Worm (Caenorhabditis elegans) whole organism, L4 larva: ENCODE data around the gene C07A9.9.

Source experiments
- F10B5.3 ChIP-seq: sonication (generic microtip); optimal IDR thresholded peaks from 2 replicates; lab custom pipeline; 2016; ENCODE audit warnings: mild to moderate bottlenecking, missing genetic modification characterization, missing compliant biosample characterization
- F49E8.2 ChIP-seq: sonication (generic microtip); optimal IDR thresholded peaks from 2 replicates; lab custom pipeline; 2016; ENCODE audit warnings: missing compliant biosample characterization, mild to moderate bottlenecking, missing genetic modification characterization, borderline replicate concordance
- ZK337.2 ChIP-seq: fragments of 200-800 bp; sonication (Bioruptor generic); IDR thresholded peaks from 2 replicates; pipeline ENCODE4 v1.3.6; 2022; ENCODE audit warnings: missing genetic modification reagents, missing genetic modification characterization, missing compliant biosample characterization
- aha-1 ChIP-seq: fragments of 150-350 bp; peaks from one replicate; lab custom pipeline; 2014; ENCODE audit warnings: missing biosample characterization, missing genetic modification characterization
- ceh-20 ChIP-seq: fragments of 200-800 bp; sonication (Bioruptor generic); IDR thresholded peaks from 2 replicates; pipeline ENCODE4 v1.3.6; 2022; ENCODE audit warnings: missing genetic modification reagents, missing genetic modification characterization, missing compliant biosample characterization
- ceh-32 ChIP-seq: sonication (generic microtip); optimal IDR thresholded peaks from 2 replicates; lab custom pipeline; 2016; ENCODE audit warnings: mild to moderate bottlenecking, missing genetic modification characterization, missing compliant biosample characterization; ENCODE audit not compliant: poor library complexity
- ctbp-1 ChIP-seq: fragments of 200-800 bp; sonication (Bioruptor generic); IDR thresholded peaks from 2 replicates; pipeline ENCODE4 v1.3.6; 2022; ENCODE audit warnings: missing genetic modification reagents, missing genetic modification characterization, missing compliant biosample characterization
- daf-16 ChIP-seq, 3 experiments: sonication (generic microtip); optimal IDR thresholded peaks; 2 replicates each; lab custom pipeline; 2016 to 2017; ENCODE audit warnings: missing genetic modification characterization in 3 of 3, missing genetic modification reagents in 3 of 3, mild to moderate bottlenecking in 2 of 3, missing compliant biosample characterization in 2 of 3, missing biosample characterization in 1 of 3, moderate library complexity in 1 of 3
- dmd-9 ChIP-seq: fragments of 200-800 bp; sonication (Bioruptor generic); IDR thresholded peaks from 2 replicates; pipeline ENCODE4 v1.3.6; 2022; ENCODE audit warnings: missing genetic modification reagents, missing genetic modification characterization, missing compliant biosample characterization
- dpl-1 ChIP-seq: fragments of 150-350 bp; optimal IDR thresholded peaks from 2 replicates; lab custom pipeline; 2014; ENCODE audit warnings: missing biosample characterization, missing genetic modification reagents, missing genetic modification characterization
- duxl-1 ChIP-seq: sonication (generic microtip); optimal IDR thresholded peaks from 2 replicates; lab custom pipeline; 2016; ENCODE audit warnings: mild to moderate bottlenecking, missing genetic modification characterization, moderate library complexity, missing compliant biosample characterization; ENCODE audit not compliant: poor library complexity
- egl-43 ChIP-seq: fragments of 200-800 bp; sonication (Bioruptor generic); IDR thresholded peaks from 2 replicates; pipeline ENCODE4 v1.3.6; 2022; ENCODE audit warnings: missing genetic modification reagents, missing genetic modification characterization, missing compliant biosample characterization
- fkh-10 ChIP-seq: fragments of 150-350 bp; optimal IDR thresholded peaks from 2 replicates; lab custom pipeline; 2014; ENCODE audit warnings: missing biosample characterization, missing genetic modification reagents, missing genetic modification characterization
- fos-1 ChIP-seq: fragments of 150-350 bp; optimal IDR thresholded peaks from 2 replicates; lab custom pipeline; 2014; ENCODE audit warnings: missing biosample characterization, missing genetic modification characterization
- gei-8 ChIP-seq: fragments of 200-800 bp; sonication (Bioruptor generic); optimal IDR thresholded peaks from 2 replicates; lab custom pipeline; 2018; ENCODE audit warnings: mild to moderate bottlenecking, missing genetic modification characterization, missing compliant biosample characterization
- hlh-11 ChIP-seq: fragments of 200-800 bp; sonication (Bioruptor generic); optimal IDR thresholded peaks from 2 replicates; lab custom pipeline; 2018; ENCODE audit warnings: mild to moderate bottlenecking, missing genetic modification characterization, missing compliant biosample characterization
- hlh-30 ChIP-seq: sonication (generic microtip); optimal IDR thresholded peaks from 2 replicates; lab custom pipeline; 2017; ENCODE audit warnings: antibody characterized with exemption, mild to moderate bottlenecking, missing genetic modification characterization, missing compliant biosample characterization; ENCODE audit not compliant: insufficient read depth
- hmg-1.1 ChIP-seq: fragments of 200-800 bp; sonication (Bioruptor generic); IDR thresholded peaks from 2 replicates; pipeline ENCODE4 v1.3.6; 2022; ENCODE audit warnings: missing genetic modification reagents, missing genetic modification characterization, missing compliant biosample characterization
- lin-15B ChIP-seq: fragments of 150-350 bp; sonication (generic microtip); optimal IDR thresholded peaks from 3 replicates; lab custom pipeline; 2014; ENCODE audit warnings: missing biosample characterization, missing genetic modification characterization
- lin-38 ChIP-seq: fragments of 200-800 bp; sonication (Bioruptor generic); IDR thresholded peaks from 2 replicates; pipeline ENCODE4 v1.3.6; 2022; ENCODE audit warnings: missing genetic modification reagents, missing genetic modification characterization, missing compliant biosample characterization
- lsy-2 ChIP-seq, 2 experiments: fragments of 150-350 bp in 1 of 2; sonication (generic microtip) in 1 of 2; optimal IDR thresholded peaks; 2 replicates each; lab custom pipeline; 2014 to 2017; ENCODE audit warnings: missing biosample characterization in 2 of 2, missing genetic modification characterization in 2 of 2
- mes-2 ChIP-seq: sonication (generic microtip); optimal IDR thresholded peaks from 2 replicates; lab custom pipeline; 2016; ENCODE audit warnings: missing genotype, mild to moderate bottlenecking, missing genetic modification characterization, missing compliant biosample characterization; ENCODE audit not compliant: poor library complexity, severe bottlenecking
- mxl-3 ChIP-seq: fragments of 200-800 bp; sonication (Bioruptor generic); optimal IDR thresholded peaks from 2 replicates; lab custom pipeline; 2018; ENCODE audit warnings: mild to moderate bottlenecking, missing genetic modification characterization, missing compliant biosample characterization
- nhr-42 ChIP-seq: fragments of 200-800 bp; sonication (Bioruptor generic); IDR thresholded peaks from 2 replicates; pipeline ENCODE4 v1.3.6; 2022; ENCODE audit warnings: missing genetic modification characterization, missing compliant biosample characterization
- nhr-6 ChIP-seq: fragments of 150-350 bp; optimal IDR thresholded peaks from 2 replicates; lab custom pipeline; 2014; ENCODE audit warnings: missing biosample characterization, missing genetic modification characterization
- nhr-76 ChIP-seq: fragments of 150-350 bp; optimal IDR thresholded peaks from 2 replicates; lab custom pipeline; 2014; ENCODE audit warnings: missing biosample characterization, missing genetic modification characterization
- nhr-77 ChIP-seq: fragments of 150-350 bp; optimal IDR thresholded peaks from 2 replicates; lab custom pipeline; 2014; ENCODE audit warnings: missing biosample characterization, missing genetic modification characterization
- php-3 ChIP-seq: fragments of 200-800 bp; sonication (Bioruptor generic); IDR thresholded peaks from 2 replicates; pipeline ENCODE4 v1.3.6; 2022; ENCODE audit warnings: missing genetic modification reagents, missing genetic modification characterization, missing compliant biosample characterization
- rbr-2 ChIP-seq: sonication (generic microtip); optimal IDR thresholded peaks from 2 replicates; lab custom pipeline; 2016; ENCODE audit warnings: missing genotype, missing genetic modification characterization, missing compliant biosample characterization
- set-16 ChIP-seq: fragments of 200-800 bp; sonication (Bioruptor generic); IDR thresholded peaks from 2 replicates; pipeline ENCODE4 v1.3.6; 2022; ENCODE audit warnings: missing genetic modification reagents, missing genetic modification characterization, missing compliant biosample characterization
- skn-1 ChIP-seq: fragments of 150-350 bp; optimal IDR thresholded peaks from 2 replicates; lab custom pipeline; 2014; ENCODE audit warnings: missing biosample characterization, missing genetic modification characterization
- snpc-4 ChIP-seq: fragments of 150-350 bp; optimal IDR thresholded peaks from 2 replicates; lab custom pipeline; 2014; ENCODE audit warnings: missing biosample characterization, missing genetic modification characterization
- spr-3 ChIP-seq: fragments of 200-800 bp; sonication (Bioruptor generic); optimal IDR thresholded peaks from 2 replicates; lab custom pipeline; 2018; ENCODE audit warnings: mild to moderate bottlenecking, missing genetic modification characterization, missing compliant biosample characterization
- tra-1 ChIP-seq: fragments of 200-800 bp; sonication (Bioruptor generic); IDR thresholded peaks from 2 replicates; pipeline ENCODE4 v1.3.6; 2022; ENCODE audit warnings: missing genetic modification reagents, missing genetic modification characterization, missing compliant biosample characterization
- zfp-3 ChIP-seq: fragments of 200-800 bp; sonication (Bioruptor generic); conservative IDR thresholded peaks from 2 replicates; pipeline ENCODE4 v1.3.6; 2022; ENCODE audit warnings: missing genetic modification reagents, missing genetic modification characterization, missing compliant biosample characterization
- zip-11 ChIP-seq: fragments of 200-800 bp; sonication (Bioruptor generic); IDR thresholded peaks from 2 replicates; pipeline ENCODE4 v1.3.6; 2022; ENCODE audit warnings: missing genetic modification characterization, missing compliant biosample characterization
- ztf-11 ChIP-seq: fragments of 150-350 bp; optimal IDR thresholded peaks from 2 replicates; lab custom pipeline; 2014; ENCODE audit warnings: missing biosample characterization, missing genetic modification characterization
- ztf-7 ChIP-seq: fragments of 150-350 bp; optimal IDR thresholded peaks from 2 replicates; lab custom pipeline; 2014; ENCODE audit warnings: missing biosample characterization, missing genetic modification characterization

The C07A9.9 gene

DNA sequence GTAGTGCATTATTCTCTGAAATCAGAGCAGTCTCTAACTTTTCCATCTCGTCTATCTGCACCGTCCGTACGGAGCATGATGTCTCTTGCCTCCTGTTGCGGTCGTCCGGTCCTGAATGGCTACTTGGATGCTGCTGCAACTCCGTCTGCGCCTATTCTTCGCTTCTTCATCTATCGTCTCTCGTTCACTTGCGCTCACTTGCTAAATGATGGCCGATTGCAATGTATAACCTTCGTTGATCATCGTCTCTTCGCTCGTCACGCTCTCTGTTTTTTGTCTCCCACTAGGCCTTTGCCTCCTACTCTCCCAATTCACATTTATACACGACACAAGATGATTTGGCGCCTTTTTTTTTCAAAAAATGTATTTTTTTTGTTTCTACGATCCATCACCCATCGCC lies 29.9 kb upstream of the C07A9.9 start (continued):
- no peak for TF ChIP-seq F10B5.3 (tag; lab: Kevin White, UChicago)
- TF ChIP-seq lin-15B, result no peak
- no peak for TF ChIP-seq gei-8
- no peak for TF ChIP-seq nhr-42
- peak; percentile 29 for TF ChIP-seq dpl-1
- TF ChIP-seq mxl-3 (GFP tag; lab: Kevin White, UChicago), result peak; percentile 68
- TF ChIP-seq ztf-7, result peak; percentile 9
- peak; percentile 66 for TF ChIP-seq rbr-2 (tag; lab: Kevin White, UChicago)
- no peak for TF ChIP-seq nhr-76
- TF ChIP-seq hlh-11 (tag; lab: Kevin White, UChicago), result peak; percentile 78
- TF ChIP-seq daf-16 (GFP tag; optimal IDR thresholded peaks at IDR 0.05; lab: Kevin White, UChicago), result no peak
- peak; percentile 36 for TF ChIP-seq daf-16 (tag; optimal IDR thresholded peaks at IDR 0.05; lab: Kevin White, UChicago)
- no peak for TF ChIP-seq egl-43 (GFP tag; lab: Robert Waterston, UW)
- no peak for TF ChIP-seq F49E8.2 (tag; lab: Kevin White, UChicago)
- TF ChIP-seq nhr-6, result peak; percentile 43
- TF ChIP-seq ctbp-1 (GFP tag; lab: Robert Waterston, UW), result 0 out of 2 replicates have a peak, but pooled peaks have one; percentile 24
- 0 out of 2 replicates have a peak, but pooled peaks have one; percentile 18 for TF ChIP-seq set-16
- TF ChIP-seq nhr-77 (tag; lab: Kevin White, UChicago), result no peak
- peak; percentile 71 for TF ChIP-seq hlh-30 (tag; lab: Kevin White, UChicago)
- no peak for TF ChIP-seq spr-3 (GFP tag; lab: Kevin White, UChicago)
- peak; percentile 63 for TF ChIP-seq hmg-1.1 (GFP tag; lab: Robert Waterston, UW)
- TF ChIP-seq fkh-10, result peak; percentile 58
- peak; percentile 63 for TF ChIP-seq ceh-20 (GFP tag; lab: Robert Waterston, UW)
- TF ChIP-seq mes-2 (tag; lab: Kevin White, UChicago), result peak; percentile 73

DNA sequence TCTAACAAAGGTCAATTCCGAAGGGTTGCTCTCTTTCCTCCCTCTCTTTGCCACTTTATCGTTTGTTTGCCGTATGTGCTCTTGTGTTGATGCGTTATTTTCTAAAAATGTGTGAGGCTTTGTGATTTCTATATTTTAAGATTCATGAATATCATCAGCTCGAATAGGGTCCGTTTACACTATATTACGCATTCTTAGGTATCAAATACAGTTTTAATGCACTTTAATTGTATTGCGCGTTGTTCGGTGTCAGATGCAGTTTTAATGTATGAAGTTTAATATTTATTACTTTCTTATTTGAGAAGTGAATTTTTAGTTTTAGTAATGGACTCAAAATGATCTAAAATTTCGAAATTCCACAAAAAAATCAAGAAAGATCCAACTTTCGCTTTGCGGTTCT lies 29.0 kb upstream of the C07A9.9 start, which contains the start of gene bud-31:
TSS of gene bud-31 (minus strand) at position 101 of the 400 bp plus-strand sequence.
- TF ChIP-seq hlh-30 (tag; lab: Kevin White, UChicago), result no peak
- TF ChIP-seq skn-1 (tag; lab: Kevin White, UChicago), result no peak
- no peak for TF ChIP-seq dmd-9 (GFP tag; lab: Robert Waterston, UW)
- TF ChIP-seq zip-11, result no peak
- no peak for TF ChIP-seq lin-38 (GFP tag; lab: Robert Waterston, UW)
- no peak for TF ChIP-seq fos-1 (tag; lab: Kevin White, UChicago)

DNA sequence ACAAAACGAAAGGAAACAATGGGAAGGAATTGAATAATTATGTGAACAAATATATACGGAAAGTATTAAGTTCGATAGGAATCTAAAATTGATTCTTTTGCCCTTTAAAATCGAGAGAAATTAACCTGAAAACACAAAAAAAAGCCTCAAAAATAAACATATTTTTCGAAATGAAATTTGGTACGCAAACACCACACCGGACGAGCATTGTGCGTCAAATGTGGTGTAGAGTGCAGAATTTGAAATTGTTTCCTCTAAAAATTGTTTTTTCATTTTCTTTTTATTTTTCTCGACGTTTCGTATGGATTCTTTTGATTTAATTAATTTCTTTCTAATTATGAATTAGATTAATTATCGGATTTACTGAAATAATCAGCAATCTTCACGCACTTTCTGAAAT lies 27.9 kb upstream of the C07A9.9 start:
- TF ChIP-seq dpl-1 (peak; percentile 32), lsy-2 (tag; optimal IDR thresholded peaks at IDR 0.05; lab: Kevin White, UChicago) (peak in 1 of 2 experiments; percentile 33), daf-16 (GFP tag; optimal IDR thresholded peaks at IDR 0.05; lab: Kevin White, UChicago) (no peak), daf-16 (tag; optimal IDR thresholded peaks at IDR 0.05; lab: Kevin White, UChicago) (peak; percentile 16), hlh-30 (tag; lab: Kevin White, UChicago) (peak; percentile 13), nhr-6 (peak; percentile 39), tra-1 (no peak), mes-2 (tag; lab: Kevin White, UChicago) (peak; percentile 47), php-3 (GFP tag; lab: Robert Waterston, UW) (no peak), ztf-11 (tag; lab: Kevin White, UChicago) (no peak)

DNA sequence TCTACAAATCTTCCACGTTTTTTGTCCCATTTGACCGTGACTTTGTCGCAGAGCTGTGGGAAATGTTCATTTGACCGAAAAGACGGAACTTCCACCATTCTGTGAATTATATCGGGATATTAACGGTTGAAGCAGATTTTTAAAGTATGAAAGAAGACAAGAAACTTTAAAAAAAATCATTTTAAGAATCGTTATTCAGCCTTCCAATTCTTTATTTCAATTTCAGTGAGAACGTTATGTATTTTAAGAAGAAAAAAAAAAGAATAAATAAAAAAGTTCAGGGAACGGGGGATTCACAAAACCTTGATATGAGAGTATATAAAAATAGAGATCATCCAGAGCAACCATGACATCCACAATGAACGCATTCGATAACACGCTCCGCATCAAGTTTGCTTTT lies 27.0 kb upstream of the C07A9.9 start, which contains the start of gene set-3:
TSS of gene set-3 (minus strand) at position 101 of the 400 bp plus-strand sequence.
- TF ChIP-seq duxl-1 (tag; lab: Kevin White, UChicago), result no peak
- no peak for TF ChIP-seq ctbp-1 (GFP tag; lab: Robert Waterston, UW)
- TF ChIP-seq ceh-32 (tag; lab: Kevin White, UChicago), result no peak
- no peak for TF ChIP-seq snpc-4 (tag; lab: Kevin White, UChicago)
- no peak for TF ChIP-seq rbr-2 (tag; lab: Kevin White, UChicago)
- no peak for TF ChIP-seq ZK337.2 (GFP tag; lab: Robert Waterston, UW)
- no peak for TF ChIP-seq zfp-3
- peak; percentile 9 for TF ChIP-seq aha-1
